Worm (Caenorhabditis elegans) whole organism, mixed stage, embryonic: ENCODE results near the gene cutl-19.

Experiments used
- M03D4.4 ChIP-seq: sonication (generic microtip); optimal IDR thresholded peaks from 2 replicates; lab custom pipeline; 2017; ENCODE audit warnings: mild to moderate bottlenecking, missing genetic modification characterization, missing compliant biosample characterization
- bed-3 ChIP-seq: fragments of 200-800 bp; sonication (Bioruptor generic); optimal IDR thresholded peaks from 3 replicates; lab custom pipeline; 2018; ENCODE audit warnings: mild to moderate bottlenecking, missing genetic modification characterization, moderate library complexity, missing compliant biosample characterization
- blmp-1 ChIP-seq: fragments of 150-350 bp; optimal IDR thresholded peaks from 2 replicates; lab custom pipeline; 2014; ENCODE audit warnings: missing biosample characterization, missing genetic modification characterization
- ceh-39 ChIP-seq: fragments of 150-350 bp; optimal IDR thresholded peaks from 2 replicates; lab custom pipeline; 2014; ENCODE audit warnings: missing biosample characterization, missing genetic modification characterization
- ceh-43 ChIP-seq: fragments of 200-800 bp; sonication (Bioruptor generic); optimal IDR thresholded peaks from 2 replicates; lab custom pipeline; 2018; ENCODE audit warnings: mild to moderate bottlenecking, missing genetic modification characterization, moderate library complexity, missing compliant biosample characterization
- ceh-83 ChIP-seq: fragments of 200-800 bp; sonication (Bioruptor generic); optimal IDR thresholded peaks from 2 replicates; lab custom pipeline; 2018; ENCODE audit warnings: mild to moderate bottlenecking, missing genetic modification characterization, missing compliant biosample characterization
- ces-1 ChIP-seq: fragments of 150-350 bp; optimal IDR thresholded peaks from 2 replicates; lab custom pipeline; 2014; ENCODE audit warnings: missing biosample characterization, missing genetic modification reagents, missing genetic modification characterization
- cnd-1 ChIP-seq: fragments of 200-800 bp; sonication (Bioruptor generic); optimal IDR thresholded peaks from 2 replicates; lab custom pipeline; 2018; ENCODE audit warnings: mild to moderate bottlenecking, missing genetic modification characterization, missing compliant biosample characterization
- drap-1 ChIP-seq: fragments of 200-800 bp; sonication (Bioruptor generic); optimal IDR thresholded peaks from 3 replicates; lab custom pipeline; 2018; ENCODE audit warnings: mild to moderate bottlenecking, missing genetic modification characterization, missing compliant biosample characterization
- elt-1 ChIP-seq: sonication (generic microtip); optimal IDR thresholded peaks from 2 replicates; lab custom pipeline; 2017; ENCODE audit warnings: missing genetic modification characterization, mild to moderate bottlenecking, missing compliant biosample characterization, antibody characterized with exemption, moderate library complexity, borderline replicate concordance; ENCODE audit not compliant: insufficient read depth
- elt-3 ChIP-seq: fragments of 150-350 bp; optimal IDR thresholded peaks from 2 replicates; lab custom pipeline; 2014; ENCODE audit warnings: missing biosample characterization, missing genetic modification characterization
- flh-1 ChIP-seq: fragments of 200-800 bp; sonication (Bioruptor generic); optimal IDR thresholded peaks from 2 replicates; lab custom pipeline; 2018; ENCODE audit warnings: mild to moderate bottlenecking, missing genetic modification characterization, moderate library complexity, missing compliant biosample characterization
- hlh-1 ChIP-seq: fragments of 150-350 bp; optimal IDR thresholded peaks from 2 replicates; lab custom pipeline; 2014; ENCODE audit warnings: missing biosample characterization, missing genetic modification reagents, missing genetic modification characterization
- lin-13 ChIP-seq: fragments of 150-350 bp; optimal IDR thresholded peaks from 2 replicates; lab custom pipeline; 2014; ENCODE audit warnings: missing biosample characterization, missing genetic modification characterization
- lin-32 ChIP-seq: fragments of 200-800 bp; sonication (Bioruptor generic); optimal IDR thresholded peaks from 2 replicates; lab custom pipeline; 2018; ENCODE audit warnings: mild to moderate bottlenecking, missing genetic modification characterization, missing compliant biosample characterization
- lsy-2 ChIP-seq: fragments of 150-350 bp; optimal IDR thresholded peaks from 2 replicates; lab custom pipeline; 2014; ENCODE audit warnings: missing biosample characterization, missing genetic modification characterization
- mab-5 ChIP-seq: fragments of 150-350 bp; optimal IDR thresholded peaks from 2 replicates; lab custom pipeline; 2014; ENCODE audit warnings: missing biosample characterization, missing genetic modification characterization
- mep-1 ChIP-seq: fragments of 150-350 bp; optimal IDR thresholded peaks from 2 replicates; lab custom pipeline; 2017; ENCODE audit warnings: missing biosample characterization, missing genetic modification reagents, missing genetic modification characterization, inconsistent platforms
- mls-2 ChIP-seq: sonication (generic microtip); optimal IDR thresholded peaks from 2 replicates; lab custom pipeline; 2016; ENCODE audit warnings: mild to moderate bottlenecking, missing genetic modification characterization, moderate library complexity, missing compliant biosample characterization
- nhr-12 ChIP-seq: fragments of 150-350 bp; optimal IDR thresholded peaks from 2 replicates; lab custom pipeline; 2014; ENCODE audit warnings: missing biosample characterization, missing genetic modification characterization
- nhr-2 ChIP-seq: fragments of 150-350 bp; optimal IDR thresholded peaks from 2 replicates; lab custom pipeline; 2014; ENCODE audit warnings: missing biosample characterization, missing genetic modification characterization
- nhr-237 ChIP-seq: fragments of 150-350 bp; optimal IDR thresholded peaks from 2 replicates; lab custom pipeline; 2014; ENCODE audit warnings: missing biosample characterization, missing genetic modification characterization
- nhr-28 ChIP-seq: fragments of 150-350 bp; optimal IDR thresholded peaks from 2 replicates; lab custom pipeline; 2014; ENCODE audit warnings: missing biosample characterization, missing genetic modification characterization
- nhr-76 ChIP-seq: sonication (generic microtip); optimal IDR thresholded peaks from 2 replicates; lab custom pipeline; 2017; ENCODE audit warnings: missing biosample characterization, missing genetic modification characterization
- pha-4 ChIP-seq: fragments of 150-350 bp; optimal IDR thresholded peaks from 2 replicates; lab custom pipeline; 2018; ENCODE audit warnings: missing biosample characterization, missing genetic modification reagents, missing genetic modification characterization
- sem-2 ChIP-seq: fragments of 200-800 bp; sonication (Bioruptor generic); optimal IDR thresholded peaks from 2 replicates; lab custom pipeline; 2018; ENCODE audit warnings: mild to moderate bottlenecking, missing genetic modification characterization, missing compliant biosample characterization
- snpc-4 ChIP-seq: fragments of 150-350 bp; optimal IDR thresholded peaks from 2 replicates; lab custom pipeline; 2014; ENCODE audit warnings: missing biosample characterization, missing genetic modification characterization
- sptf-1 ChIP-seq: sonication (generic microtip); optimal IDR thresholded peaks from 2 replicates; lab custom pipeline; 2017; ENCODE audit warnings: mild to moderate bottlenecking, missing genetic modification characterization, moderate library complexity, missing compliant biosample characterization
- tbx-8 ChIP-seq: fragments of 200-800 bp; sonication (Bioruptor generic); optimal IDR thresholded peaks from 2 replicates; lab custom pipeline; 2018; ENCODE audit warnings: mild to moderate bottlenecking, missing genetic modification characterization, moderate library complexity, missing compliant biosample characterization
- unc-120 ChIP-seq: sonication (generic microtip); optimal IDR thresholded peaks from 2 replicates; lab custom pipeline; 2017; ENCODE audit warnings: missing genetic modification characterization, missing compliant biosample characterization; ENCODE audit not compliant: poor library complexity, severe bottlenecking
- unc-39 ChIP-seq: fragments of 150-350 bp; optimal IDR thresholded peaks from 2 replicates; lab custom pipeline; 2014; ENCODE audit warnings: missing biosample characterization, missing genetic modification characterization
- unc-62 ChIP-seq: fragments of 150-350 bp; optimal IDR thresholded peaks from 2 replicates; lab custom pipeline; 2014; ENCODE audit warnings: missing biosample characterization, missing genetic modification reagents, missing genetic modification characterization
- zip-8 ChIP-seq: fragments of 150-350 bp; optimal IDR thresholded peaks from 2 replicates; lab custom pipeline; 2014; ENCODE audit warnings: missing biosample characterization, missing genetic modification characterization
- ztf-11 ChIP-seq: fragments of 150-350 bp; optimal IDR thresholded peaks from 2 replicates; lab custom pipeline; 2014; ENCODE audit warnings: missing biosample characterization, missing genetic modification characterization

The cutl-19 gene

ce11 chrIII:5233140-5233539, 15.7 kb upstream of the cutl-19 start:
- no peak for TF ChIP-seq nhr-76 (tag; lab: Kevin White, UChicago)
- TF ChIP-seq nhr-28 (tag; lab: Kevin White, UChicago): no peak
- TF ChIP-seq unc-39 (tag; lab: Kevin White, UChicago): no peak
- peak; percentile 35 for TF ChIP-seq pha-4 (tag; lab: Kevin White, UChicago)
- TF ChIP-seq, all 35 proteins: peak for 1

- TF ChIP-seq unc-120 (tag; lab: Kevin White, UChicago) (no peak), sem-2 (GFP tag; lab: Kevin White, UChicago) (no peak), ceh-39 (tag; lab: Kevin White, UChicago) (no peak), mab-5 (no peak), snpc-4 (tag; lab: Kevin White, UChicago) (no peak), ceh-43 (no peak)
Observed at ce11 chrIII:5230415-5230814, 13.0 kb upstream of the cutl-19 start, which contains the start of gene prmt-5. prmt-5 (plus strand) TSS chrIII:5230555.

- no peak for TF ChIP-seq lin-13 (tag; lab: Kevin White, UChicago)
- TF ChIP-seq lsy-2 (tag; lab: Kevin White, UChicago): no peak
- no peak for TF ChIP-seq bed-3 (GFP tag; lab: Kevin White, UChicago)
- TF ChIP-seq nhr-12 (tag; lab: Kevin White, UChicago): no peak
- TF ChIP-seq nhr-2 (tag; lab: Kevin White, UChicago): no peak
- no peak for TF ChIP-seq mep-1 (tag; lab: Kevin White, UChicago)
- TF ChIP-seq elt-3 (tag; lab: Kevin White, UChicago): no peak
- no peak for TF ChIP-seq unc-120 (tag; lab: Kevin White, UChicago)
- no peak for TF ChIP-seq nhr-237 (tag; lab: Kevin White, UChicago)
- TF ChIP-seq pha-4 (tag; lab: Kevin White, UChicago): no peak
- no peak for TF ChIP-seq ces-1 (GFP tag; lab: Kevin White, UChicago)
- no peak for TF ChIP-seq mab-5
- TF ChIP-seq M03D4.4 (tag; lab: Kevin White, UChicago): no peak
- no peak for TF ChIP-seq tbx-8 (GFP tag; lab: Kevin White, UChicago)
- TF ChIP-seq drap-1 (GFP tag; lab: Kevin White, UChicago): no peak
- TF ChIP-seq blmp-1: no peak
- no peak for TF ChIP-seq lin-32 (GFP tag; lab: Kevin White, UChicago)
- no peak for TF ChIP-seq ztf-11 (tag; lab: Kevin White, UChicago)
Observed at ce11 chrIII:5229511-5230250, 12.3 kb upstream of the cutl-19 start.

- TF ChIP-seq nhr-2 (tag; lab: Kevin White, UChicago): no peak
- TF ChIP-seq ceh-83: no peak
- no peak for TF ChIP-seq lin-32 (GFP tag; lab: Kevin White, UChicago)
- no peak for TF ChIP-seq nhr-76 (tag; lab: Kevin White, UChicago)
- no peak for TF ChIP-seq unc-39 (tag; lab: Kevin White, UChicago)
- no peak for TF ChIP-seq bed-3 (GFP tag; lab: Kevin White, UChicago)
- TF ChIP-seq flh-1 (GFP tag; lab: Kevin White, UChicago): no peak
- TF ChIP-seq hlh-1: no peak
Observed at ce11 chrIII:5228839-5229238, 11.4 kb upstream of the cutl-19 start.

- TF ChIP-seq flh-1 (GFP tag; lab: Kevin White, UChicago): no peak
- no peak for TF ChIP-seq blmp-1
- TF ChIP-seq tbx-8 (GFP tag; lab: Kevin White, UChicago): peak; percentile 4
- no peak for TF ChIP-seq elt-3 (tag; lab: Kevin White, UChicago)
- peak; percentile 92 for TF ChIP-seq mep-1 (tag; lab: Kevin White, UChicago)
- no peak for TF ChIP-seq ceh-43
- TF ChIP-seq pha-4 (tag; lab: Kevin White, UChicago): peak; percentile 61
- no peak for TF ChIP-seq mls-2 (tag; lab: Kevin White, UChicago)
- peak; percentile 84 for TF ChIP-seq lsy-2 (tag; lab: Kevin White, UChicago)
- peak; percentile 61 for TF ChIP-seq ces-1 (GFP tag; lab: Kevin White, UChicago)
- TF ChIP-seq zip-8 (tag; lab: Kevin White, UChicago): no peak
- no peak for TF ChIP-seq unc-39 (tag; lab: Kevin White, UChicago)
- TF ChIP-seq nhr-2 (tag; lab: Kevin White, UChicago): no peak
- TF ChIP-seq sem-2 (GFP tag; lab: Kevin White, UChicago): no peak
- no peak for TF ChIP-seq elt-1 (tag; lab: Kevin White, UChicago)
- TF ChIP-seq cnd-1 (tag; lab: Kevin White, UChicago): no peak
- TF ChIP-seq ceh-39 (tag; lab: Kevin White, UChicago): peak; percentile 50
- TF ChIP-seq nhr-76 (tag; lab: Kevin White, UChicago): no peak
- peak; percentile 66 for TF ChIP-seq sptf-1 (tag; lab: Kevin White, UChicago)
- no peak for TF ChIP-seq mab-5
- TF ChIP-seq ceh-83: no peak
- peak; percentile 59 for TF ChIP-seq lin-13 (tag; lab: Kevin White, UChicago)
- peak; percentile 80 for TF ChIP-seq unc-120 (tag; lab: Kevin White, UChicago)
- TF ChIP-seq snpc-4 (tag; lab: Kevin White, UChicago): no peak
- no peak for TF ChIP-seq lin-32 (GFP tag; lab: Kevin White, UChicago)
- TF ChIP-seq unc-62 (GFP tag; lab: Kevin White, UChicago): peak; percentile 22
- TF ChIP-seq nhr-237 (tag; lab: Kevin White, UChicago): peak; percentile 80
- no peak for TF ChIP-seq nhr-12 (tag; lab: Kevin White, UChicago)
- TF ChIP-seq bed-3 (GFP tag; lab: Kevin White, UChicago): no peak
- TF ChIP-seq ztf-11 (tag; lab: Kevin White, UChicago): no peak
- no peak for TF ChIP-seq nhr-28 (tag; lab: Kevin White, UChicago)
- TF ChIP-seq drap-1 (GFP tag; lab: Kevin White, UChicago): peak; percentile 18
- no peak for TF ChIP-seq M03D4.4 (tag; lab: Kevin White, UChicago)
- peak; percentile 48 for TF ChIP-seq hlh-1
Observed at ce11 chrIII:5227831-5228467, 10.5 kb upstream of the cutl-19 start, which contains the start of the genes C34E10.12, C34E10.10 and atp-2. C34E10.12 (minus strand) TSS chrIII:5227881. C34E10.10 (minus strand) TSS chrIII:5227884. atp-2 (plus strand) TSS chrIII:5228417.
